Worm (Caenorhabditis elegans) whole organism, L1 larva: Measurements from ENCODE around the gene K08D9.2.

Experiments used
- F16B12.6 ChIP-seq: fragments of 150-350 bp; optimal IDR thresholded peaks from 2 replicates; lab custom pipeline; 2014; ENCODE audit warnings: missing biosample characterization, missing genetic modification characterization
- ama-1 ChIP-seq: fragments of 150-350 bp; optimal IDR thresholded peaks from 2 replicates; lab custom pipeline; 2014
- ceh-90 ChIP-seq: sonication (generic microtip); optimal IDR thresholded peaks from 2 replicates; lab custom pipeline; 2016; ENCODE audit warnings: missing genetic modification characterization, missing compliant biosample characterization
- dpl-1 ChIP-seq, 3 experiments: fragments of 150-350 bp in 2 of 3; sonication (generic microtip) in 1 of 3; optimal IDR thresholded peaks; 2 replicates each; lab custom pipeline; 2014 to 2017; ENCODE audit warnings: missing biosample characterization in 3 of 3, missing genetic modification characterization in 3 of 3, missing genetic modification reagents in 3 of 3
- elt-3 ChIP-seq, 6 experiments: fragments of 150-350 bp in 1 of 6; sonication (generic microtip); optimal IDR thresholded peaks; 2 replicates each; lab custom pipeline; 2017 to 2018; ENCODE audit warnings: missing biosample characterization in 6 of 6, missing genetic modification characterization in 6 of 6, inconsistent platforms in 1 of 6
- ets-5 ChIP-seq: fragments of 200-800 bp; sonication (Bioruptor generic); IDR thresholded peaks from 2 replicates; pipeline ENCODE4 v1.3.6; 2022; ENCODE audit warnings: missing genetic modification characterization, missing compliant biosample characterization
- hlh-17 ChIP-seq: fragments of 200-800 bp; sonication (Bioruptor generic); optimal IDR thresholded peaks from 2 replicates; lab custom pipeline; 2018; ENCODE audit warnings: missing genetic modification characterization, mild to moderate bottlenecking, missing compliant biosample characterization, moderate library complexity, borderline replicate concordance
- nhr-12 ChIP-seq: sonication (generic microtip); optimal IDR thresholded peaks from 2 replicates; lab custom pipeline; 2017; ENCODE audit warnings: missing biosample characterization, missing genetic modification characterization
- nhr-28 ChIP-seq: fragments of 150-350 bp; optimal IDR thresholded peaks from 2 replicates; lab custom pipeline; 2014; ENCODE audit warnings: missing biosample characterization, missing genetic modification characterization
- pag-3 ChIP-seq: sonication (generic microtip); optimal IDR thresholded peaks from 2 replicates; lab custom pipeline; 2017; ENCODE audit warnings: missing genetic modification characterization, mild to moderate bottlenecking, missing compliant biosample characterization, antibody characterized with exemption, borderline replicate concordance; ENCODE audit not compliant: insufficient read depth
- pqm-1 ChIP-seq: sonication (generic microtip); optimal IDR thresholded peaks from 3 replicates; lab custom pipeline; 2017; ENCODE audit warnings: missing biosample characterization, missing genetic modification characterization
- ztf-11 ChIP-seq, 2 experiments: sonication (generic microtip); optimal IDR thresholded peaks; 2 replicates each; lab custom pipeline; 2016 to 2017; ENCODE audit warnings: missing genetic modification characterization in 2 of 2, missing biosample characterization in 1 of 2, missing compliant biosample characterization in 1 of 2
- ztf-4 ChIP-seq: fragments of 150-350 bp; optimal IDR thresholded peaks from 2 replicates; lab custom pipeline; 2014; ENCODE audit warnings: missing biosample characterization, missing genetic modification characterization

DNA sequence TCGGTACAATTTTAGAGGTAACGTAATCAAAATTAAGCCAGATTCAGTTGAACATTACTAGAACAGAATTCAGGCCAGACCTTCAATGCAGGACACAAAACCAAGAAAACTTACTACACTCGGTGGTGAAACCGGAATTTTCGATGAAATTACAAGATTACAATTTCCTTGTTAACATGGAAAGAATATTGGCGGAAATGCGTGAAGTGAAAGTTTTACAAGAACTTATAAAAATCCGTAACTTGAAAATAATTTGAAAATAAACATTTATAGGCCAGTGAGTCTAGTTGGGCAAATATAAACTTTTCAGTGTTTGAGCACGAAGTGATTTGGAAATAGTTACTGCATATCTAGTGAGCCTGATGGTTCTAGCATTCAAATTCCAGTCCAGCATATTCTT is 7.4 kb downstream of the K08D9.2 start, which contains the start of gene K08D9.6:
- TF ChIP-seq nhr-28 (no peak), dpl-1 (GFP tag; optimal IDR thresholded peaks at IDR 0.05; lab: Kevin White, UChicago) (no peak), nhr-12 (no peak), ztf-4 (tag; lab: Kevin White, UChicago) (no peak), elt-3 (tag; optimal IDR thresholded peaks at IDR 0.05; lab: Kevin White, UChicago) (no peak), ama-1 (no peak), F16B12.6 (tag; lab: Kevin White, UChicago) (no peak), pqm-1 (tag; lab: Kevin White, UChicago) (no peak), ztf-11 (tag; optimal IDR thresholded peaks at IDR 0.05; lab: Kevin White, UChicago) (no peak), pag-3 (no peak), ceh-90 (no peak), ets-5 (GFP tag; lab: Robert Waterston, UW) (no peak), hlh-17 (GFP tag; lab: Kevin White, UChicago) (no peak)
